Fruit fly (Drosophila melanogaster) whole organism, adult: Measurements from ENCODE around the gene CG5966.

ENCODE experiments used
- CG12768 ChIP-seq: fragments of 200-800 bp; sonication (Bioruptor generic); optimal IDR thresholded peaks from 2 replicates; lab custom pipeline; 2017; ENCODE audit warnings: missing biosample characterization, missing genetic modification characterization, mild to moderate bottlenecking, moderate library complexity, missing genetic modification reagents
- CG1620 ChIP-seq: fragments of 200-800 bp; sonication (Bioruptor generic); optimal IDR thresholded peaks from 2 replicates; lab custom pipeline; 2016; ENCODE audit warnings: missing biosample characterization, missing genetic modification characterization

- TF ChIP-seq CG1620 (GFP tag; lab: Kevin White, UChicago) (peak; percentile 53), CG12768 (GFP tag; lab: Kevin White, UChicago) (peak; percentile 16)
Measured at dm6 chrX:6037180-6037946, 48.8 kb downstream of the CG5966 start, which contains the start of the genes rux and MCTS1.
